Worm (Caenorhabditis elegans): ENCODE results near the gene F45E6.1.

DNA sequence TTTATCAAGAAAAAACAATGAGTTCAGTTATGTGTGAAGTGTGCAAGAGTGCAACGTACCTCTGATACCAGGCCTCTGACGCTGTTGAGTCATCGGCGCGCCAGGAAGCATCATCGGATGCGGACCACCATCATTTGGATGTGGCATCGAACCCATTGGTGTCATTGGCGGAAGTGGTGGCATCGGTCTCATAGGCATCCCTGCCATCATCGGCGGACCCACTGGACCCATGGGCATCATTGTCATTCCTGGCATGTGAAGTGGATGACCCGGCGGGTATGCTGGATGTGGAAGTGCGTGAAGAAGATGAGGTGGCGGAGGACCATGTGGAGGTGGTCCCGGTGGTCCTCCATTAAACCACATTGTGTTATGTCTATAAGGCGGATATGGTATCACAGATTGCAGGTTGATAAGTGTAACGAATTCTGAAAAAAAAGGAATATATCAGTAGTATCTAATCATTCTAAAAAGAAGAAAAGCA is 48.2 kb upstream of the F45E6.1 start, which contains the start of gene scd-1:
- TF ChIP-seq ama-1 (optimal IDR thresholded peaks at IDR 0.05) (no peak), hmbx-1 (tag; optimal IDR thresholded peaks at IDR 0.05) (no peak), hnd-1 (tag; optimal IDR thresholded peaks at IDR 0.05) (no peak), aly-1 (tag; optimal IDR thresholded peaks at IDR 0.05) (no peak), F13C5.2 (tag; optimal IDR thresholded peaks at IDR 0.05) (no peak)
